Fruit fly (Drosophila melanogaster) whole organism, embryonic: ENCODE results near the gene CG14331.
A peak's percentile ranks its signal among the peaks of the same experiment; 100 is the strongest.

Source experiments
- Atf3 ChIP-seq: fragments of 200-800 bp; sonication (Bioruptor generic); optimal IDR thresholded peaks from 3 replicates; lab custom pipeline; 2016; ENCODE audit warnings: missing biosample characterization, missing genetic modification characterization
- Awh ChIP-seq: fragments of 200-800 bp; sonication (Bioruptor generic); IDR thresholded peaks from 2 replicates; pipeline ENCODE4, ENCODE4 v1.3.6; 2022; ENCODE audit warnings: missing biosample characterization, missing genetic modification characterization
- CG10959 ChIP-seq: fragments of 200-800 bp; sonication (Bioruptor generic); IDR thresholded peaks from 2 replicates; pipeline ENCODE4 v1.3.6; 2022; ENCODE audit warnings: missing biosample characterization, missing genetic modification characterization
- CG13287 ChIP-seq: fragments of 200-800 bp; sonication (Bioruptor generic); IDR thresholded peaks from 2 replicates; pipeline ENCODE4 v1.3.6; 2022; ENCODE audit warnings: missing biosample characterization, missing genetic modification characterization; ENCODE audit not compliant: partially characterized antibody
- CG14050 ChIP-seq: fragments of 200-800 bp; sonication (Bioruptor generic); IDR thresholded peaks from 3 replicates; pipeline ENCODE4 v1.3.6; 2022; ENCODE audit warnings: missing biosample characterization, missing genetic modification characterization
- CG14667 ChIP-seq: fragments of 200-800 bp; sonication (Bioruptor generic); IDR thresholded peaks from 2 replicates; pipeline ENCODE4 v1.3.6; 2022; ENCODE audit warnings: missing biosample characterization, missing genetic modification characterization
- CG16863 ChIP-seq: fragments of 200-800 bp; sonication (Bioruptor generic); optimal IDR thresholded peaks from 3 replicates; lab custom pipeline; 2016; ENCODE audit warnings: missing biosample characterization, missing genetic modification characterization
- CG17186 ChIP-seq: fragments of 200-800 bp; sonication (Bioruptor generic); optimal IDR thresholded peaks from 3 replicates; lab custom pipeline; 2017; ENCODE audit warnings: missing biosample characterization, missing genetic modification reagents, missing genetic modification characterization
- CG18619 ChIP-seq: fragments of 200-800 bp; sonication (Bioruptor generic); optimal IDR thresholded peaks from 3 replicates; lab custom pipeline; 2017; ENCODE audit warnings: missing biosample characterization, mild to moderate bottlenecking, missing genetic modification characterization
- CG2889 ChIP-seq: fragments of 200-800 bp; sonication (Bioruptor generic); IDR thresholded peaks from 3 replicates; pipeline ENCODE4 v1.3.6; 2022; ENCODE audit warnings: missing biosample characterization, missing genetic modification characterization
- CG31224 ChIP-seq: fragments of 200-800 bp; sonication (Bioruptor generic); IDR thresholded peaks from 2 replicates; pipeline ENCODE4 v1.3.6; 2022; ENCODE audit warnings: missing biosample characterization, missing genetic modification characterization
- CG3163 ChIP-seq: fragments of 200-800 bp; sonication (Bioruptor generic); optimal IDR thresholded peaks from 3 replicates; lab custom pipeline; 2016; ENCODE audit warnings: missing biosample characterization, missing genetic modification characterization
- CG4282 ChIP-seq: fragments of 200-800 bp; sonication (Bioruptor generic); optimal IDR thresholded peaks from 2 replicates; lab custom pipeline; 2016; ENCODE audit warnings: missing biosample characterization, missing genetic modification characterization
- CG6813 ChIP-seq: fragments of 200-800 bp; sonication (Bioruptor generic); optimal IDR thresholded peaks from 2 replicates; lab custom pipeline; 2017; ENCODE audit warnings: missing biosample characterization, missing genetic modification characterization, mild to moderate bottlenecking, moderate library complexity, missing genetic modification reagents
- CG7745 ChIP-seq: fragments of 200-800 bp; sonication (Bioruptor generic); optimal IDR thresholded peaks from 2 replicates; lab custom pipeline; 2018; ENCODE audit warnings: missing biosample characterization, mild to moderate bottlenecking, missing genetic modification characterization, moderate library complexity
- CG8924 ChIP-seq: fragments of 200-800 bp; optimal IDR thresholded peaks from 3 replicates; lab custom pipeline; 2019; ENCODE audit warnings: missing biosample characterization, mild to moderate bottlenecking, missing genetic modification characterization, moderate library complexity
- CG9797 ChIP-seq: fragments of 200-800 bp; sonication (Bioruptor generic); optimal IDR thresholded peaks from 3 replicates; lab custom pipeline; 2018; ENCODE audit warnings: missing biosample characterization, mild to moderate bottlenecking, missing genetic modification characterization
- CG9932 ChIP-seq: fragments of 200-800 bp; sonication (Bioruptor generic); IDR thresholded peaks from 2 replicates; pipeline ENCODE4 v1.3.6; 2022; ENCODE audit warnings: missing biosample characterization, missing genetic modification characterization
- CTCF ChIP-seq: fragments of 200-800 bp; sonication (Bioruptor generic); optimal IDR thresholded peaks from 2 replicates; lab custom pipeline; 2017; ENCODE audit warnings: missing biosample characterization, mild to moderate bottlenecking, missing genetic modification characterization, moderate library complexity
- CkIIα-i1 ChIP-seq: fragments of 200-800 bp; sonication (Bioruptor generic); IDR thresholded peaks from 2 replicates; pipeline ENCODE4 v1.3.6; 2022; ENCODE audit warnings: missing biosample characterization, missing genetic modification characterization
- CoRest ChIP-seq: fragments of 200-800 bp; sonication (Bioruptor generic); optimal IDR thresholded peaks from 3 replicates; lab custom pipeline; 2018; ENCODE audit warnings: missing biosample characterization, mild to moderate bottlenecking, missing genetic modification characterization, moderate library complexity
- D19B ChIP-seq: fragments of 200-800 bp; sonication (Bioruptor generic); optimal IDR thresholded peaks from 2 replicates; lab custom pipeline; 2017; ENCODE audit warnings: missing biosample characterization, mild to moderate bottlenecking, missing genetic modification characterization
- Dfd ChIP-seq, 2 experiments: fragments of >200 bp; optimal IDR thresholded peaks; 2 replicates each; lab custom pipeline; 2017; ENCODE audit warnings: missing biosample characterization in 2 of 2, missing genetic modification characterization in 2 of 2
- ERR ChIP-seq: fragments of 200-800 bp; sonication (Bioruptor generic); optimal IDR thresholded peaks from 2 replicates; lab custom pipeline; 2016; ENCODE audit warnings: missing biosample characterization, missing genetic modification characterization
- Elba2 ChIP-seq: fragments of 200-800 bp; sonication (Bioruptor generic); optimal IDR thresholded peaks from 3 replicates; lab custom pipeline; 2016; ENCODE audit warnings: missing biosample characterization, missing genetic modification characterization
- Hr39 ChIP-seq: fragments of >200 bp; optimal IDR thresholded peaks from 2 replicates; lab custom pipeline; 2017
- Mes4 ChIP-seq: fragments of 200-800 bp; sonication (Bioruptor generic); optimal IDR thresholded peaks from 2 replicates; lab custom pipeline; 2016; ENCODE audit warnings: missing biosample characterization, missing genetic modification characterization
- NC2β ChIP-seq: fragments of 200-800 bp; sonication (Bioruptor generic); optimal IDR thresholded peaks from 2 replicates; lab custom pipeline; 2016; ENCODE audit warnings: missing biosample characterization, missing genetic modification characterization
- Six4 ChIP-seq: fragments of 200-800 bp; sonication (Bioruptor generic); optimal IDR thresholded peaks from 2 replicates; lab custom pipeline; 2016; ENCODE audit warnings: missing biosample characterization, missing genetic modification characterization
- Xrp1 ChIP-seq: fragments of 200-800 bp; sonication (Bioruptor generic); IDR thresholded peaks from 2 replicates; pipeline ENCODE4 v1.3.6; 2022; ENCODE audit warnings: missing biosample characterization, missing genetic modification characterization
- ash1 ChIP-seq: fragments of 200-800 bp; sonication (Bioruptor generic); optimal IDR thresholded peaks from 2 replicates; lab custom pipeline; 2018; ENCODE audit warnings: missing biosample characterization, mild to moderate bottlenecking, missing genetic modification characterization
- az2 ChIP-seq: fragments of 200-800 bp; sonication (Bioruptor generic); optimal IDR thresholded peaks from 3 replicates; lab custom pipeline; 2016; ENCODE audit warnings: missing biosample characterization, missing genetic modification characterization
- bcd ChIP-seq: fragments of 200-800 bp; sonication (Bioruptor generic); optimal IDR thresholded peaks from 2 replicates; lab custom pipeline; 2017; ENCODE audit warnings: missing biosample characterization, mild to moderate bottlenecking, missing genetic modification characterization
- cad ChIP-seq: fragments of >200 bp; optimal IDR thresholded peaks from 2 replicates; lab custom pipeline; 2017; ENCODE audit warnings: missing biosample characterization, missing genetic modification characterization
- chinmo ChIP-seq: fragments of 200-800 bp; sonication (Bioruptor generic); IDR thresholded peaks from 4 replicates; pipeline ENCODE4 v1.3.6; 2022; ENCODE audit warnings: missing biosample characterization, missing genetic modification characterization; ENCODE audit not compliant: partially characterized antibody
- chn ChIP-seq: fragments of 200-800 bp; sonication (Bioruptor generic); optimal IDR thresholded peaks from 2 replicates; lab custom pipeline; 2016; ENCODE audit warnings: missing biosample characterization, missing genetic modification characterization
- dan ChIP-seq: fragments of 200-800 bp; sonication (Bioruptor generic); IDR thresholded peaks from 2 replicates; pipeline ENCODE4 v1.3.6; 2022; ENCODE audit warnings: missing biosample characterization, missing genetic modification characterization
- dimm ChIP-seq: fragments of 200-800 bp; sonication (Bioruptor generic); IDR thresholded peaks from 2 replicates; pipeline ENCODE4 v1.3.6; 2022; ENCODE audit warnings: missing biosample characterization, missing genetic modification characterization
- en ChIP-seq: fragments of 200-800 bp; sonication (Bioruptor generic); optimal IDR thresholded peaks from 2 replicates; lab custom pipeline; 2016; ENCODE audit warnings: missing biosample characterization, missing genetic modification characterization
- fd102C ChIP-seq: fragments of 200-800 bp; sonication (Bioruptor generic); optimal IDR thresholded peaks from 2 replicates; lab custom pipeline; 2018; ENCODE audit warnings: missing biosample characterization, mild to moderate bottlenecking, missing genetic modification characterization, moderate library complexity
- fu2 ChIP-seq: fragments of 200-800 bp; sonication (Bioruptor generic); optimal IDR thresholded peaks from 2 replicates; lab custom pipeline; 2016; ENCODE audit warnings: missing biosample characterization, missing genetic modification characterization
- jumu ChIP-seq: fragments of 200-800 bp; sonication (Bioruptor generic); optimal IDR thresholded peaks from 3 replicates; lab custom pipeline; 2016; ENCODE audit warnings: missing biosample characterization, missing genetic modification characterization
- nmo ChIP-seq: fragments of 200-800 bp; sonication (Bioruptor generic); optimal IDR thresholded peaks from 2 replicates; lab custom pipeline; 2018; ENCODE audit warnings: missing biosample characterization, mild to moderate bottlenecking, missing genetic modification characterization, moderate library complexity
- nom ChIP-seq: fragments of 200-800 bp; sonication (Bioruptor generic); optimal IDR thresholded peaks from 2 replicates; lab custom pipeline; 2017; ENCODE audit warnings: missing biosample characterization, missing genetic modification characterization, mild to moderate bottlenecking, moderate library complexity, missing genetic modification reagents
- pan ChIP-seq, 4 experiments: fragments of >200 bp in 3 of 4; fragments of 200-800 bp in 1 of 4; sonication (Bioruptor generic) in 1 of 4; optimal IDR thresholded peaks in 3 of 4; IDR thresholded peaks in 1 of 4; 2 replicates each; pipeline versions ENCODE4 v1.3.6 to Lab custom; 2017 to 2022; ENCODE audit warnings: missing biosample characterization in 2 of 4, missing genetic modification characterization in 2 of 4, mixed read lengths in 1 of 4
- pho ChIP-seq: fragments of 200-800 bp; sonication (Bioruptor generic); optimal IDR thresholded peaks from 2 replicates; lab custom pipeline; 2016; ENCODE audit warnings: missing biosample characterization, missing genetic modification characterization
- pzg ChIP-seq: fragments of 200-800 bp; sonication (Bioruptor generic); optimal IDR thresholded peaks from 3 replicates; lab custom pipeline; 2018; ENCODE audit warnings: missing biosample characterization, mild to moderate bottlenecking, missing genetic modification characterization, moderate library complexity
- schlank ChIP-seq: fragments of 200-800 bp; sonication (Bioruptor generic); optimal IDR thresholded peaks from 2 replicates; lab custom pipeline; 2018; ENCODE audit warnings: missing biosample characterization, mild to moderate bottlenecking, missing genetic modification characterization
- tio ChIP-seq: fragments of 200-800 bp; sonication (Bioruptor generic); optimal IDR thresholded peaks from 2 replicates; lab custom pipeline; 2017; ENCODE audit warnings: missing biosample characterization, missing genetic modification characterization, inconsistent platforms
- tll ChIP-seq, 2 experiments: fragments of 200-800 bp in 1 of 2; fragments of >200 bp in 1 of 2; sonication (Bioruptor generic) in 1 of 2; optimal IDR thresholded peaks; 2 replicates each; lab custom pipeline; 2017 to 2019; ENCODE audit warnings: missing biosample characterization in 2 of 2, missing genetic modification characterization in 2 of 2, mild to moderate bottlenecking in 1 of 2, moderate library complexity in 1 of 2

CG14331 gene

dm6 chr3R:17394318-17395188 is 46.0 kb downstream of the CG14331 start, which contains the start of gene CREG (continued):
- TF ChIP-seq CG14050 (GFP tag; lab: Robert Waterston, UW) = no peak
- TF ChIP-seq CG8924 (tag; lab: Kevin White, UChicago) = peak; percentile 19
- no peak for TF ChIP-seq ash1 (GFP tag; lab: Kevin White, UChicago)
- peak; percentile 96 for TF ChIP-seq D19B (GFP tag; lab: Kevin White, UChicago)
- TF ChIP-seq CG2889 = no peak
- peak; percentile 24; the same call in 1 of the 2 replicates for TF ChIP-seq Xrp1
- peak; percentile 58 for TF ChIP-seq Elba2
- no peak for TF ChIP-seq CG13287 (GFP tag; lab: Robert Waterston, UW)
- no peak for TF ChIP-seq CG4282 (GFP tag; lab: Kevin White, UChicago)
- no peak for TF ChIP-seq Dfd (GFP tag; optimal IDR thresholded peaks at IDR 0.05; lab: Kevin White, UChicago)
- peak; percentile 47 for TF ChIP-seq nmo
- TF ChIP-seq CTCF = no peak
- TF ChIP-seq Mes4 = no peak
- TF ChIP-seq CG3163 (GFP tag; lab: Kevin White, UChicago) = no peak
- TF ChIP-seq nom (GFP tag; lab: Kevin White, UChicago) = no peak
- no peak for TF ChIP-seq schlank (tag; lab: Kevin White, UChicago)
- TF ChIP-seq CG9932 (GFP tag; lab: Robert Waterston, UW) = 0 out of 2 replicates have a peak, but pooled peaks have one; percentile 11
- no peak for TF ChIP-seq CG31224
- no peak for TF ChIP-seq CG10959 (GFP tag; lab: Robert Waterston, UW)
- no peak for TF ChIP-seq CG7745
- no peak for TF ChIP-seq CG16863
- TF ChIP-seq pan (optimal IDR thresholded peaks at IDR 0.05; lab: Kevin White, UChicago) = peak in 1 of 2 experiments; percentile 64
- peak in 1 of 2 experiments; percentile 77 for TF ChIP-seq pan (GFP tag; optimal IDR thresholded peaks at IDR 0.05 in 1 of 2, IDR thresholded peaks at IDR 0.05 in 1 of 2)
- no peak for TF ChIP-seq ERR (GFP tag; lab: Kevin White, UChicago)
- no peak for TF ChIP-seq jumu (GFP tag; lab: Kevin White, UChicago)
- TF ChIP-seq dan (GFP tag; lab: Robert Waterston, UW) = no peak
- TF ChIP-seq az2 = no peak
- TF ChIP-seq chinmo (GFP tag; lab: Robert Waterston, UW) = no peak
- no peak for TF ChIP-seq Hr39
- peak; percentile 0 for TF ChIP-seq chn (GFP tag; lab: Kevin White, UChicago)
- TF ChIP-seq CkIIα-i1 (GFP tag; lab: Robert Waterston, UW) = no peak
- no peak for TF ChIP-seq fd102C
- no peak for TF ChIP-seq en
- no peak for TF ChIP-seq pzg (GFP tag; lab: Kevin White, UChicago)
- no peak for TF ChIP-seq CG14667
- TF ChIP-seq pho = no peak
- no peak for TF ChIP-seq CG18619
- no peak for TF ChIP-seq Atf3
- peak; percentile 45 for TF ChIP-seq CoRest (tag; lab: Kevin White, UChicago)
- no peak for TF ChIP-seq CG9797 (GFP tag; lab: Kevin White, UChicago)
- TF ChIP-seq CG17186 (GFP tag; lab: Kevin White, UChicago) = no peak
- TF ChIP-seq NC2β (GFP tag; lab: Kevin White, UChicago) = peak; percentile 15
- TF ChIP-seq CG6813 (GFP tag; lab: Kevin White, UChicago) = no peak
- no peak for TF ChIP-seq Six4 (GFP tag; lab: Kevin White, UChicago)
- no peak for TF ChIP-seq tio (GFP tag; lab: Kevin White, UChicago)
- no peak for TF ChIP-seq dimm (GFP tag; lab: Robert Waterston, UW)
- TF ChIP-seq tll (GFP tag; optimal IDR thresholded peaks at IDR 0.05; lab: Kevin White, UChicago) = peak in 1 of 2 experiments; percentile 91
- TF ChIP-seq bcd = no peak
- no peak for TF ChIP-seq fu2 (GFP tag; lab: Kevin White, UChicago)
- peak; percentile 74 for TF ChIP-seq cad (GFP tag; lab: Kevin White, UChicago)
- no peak for TF ChIP-seq Awh (GFP tag; lab: Robert Waterston, UW)
